Fruit fly (Drosophila melanogaster): ENCODE data around the gene CG14417.

Gene CG14417

DNA sequence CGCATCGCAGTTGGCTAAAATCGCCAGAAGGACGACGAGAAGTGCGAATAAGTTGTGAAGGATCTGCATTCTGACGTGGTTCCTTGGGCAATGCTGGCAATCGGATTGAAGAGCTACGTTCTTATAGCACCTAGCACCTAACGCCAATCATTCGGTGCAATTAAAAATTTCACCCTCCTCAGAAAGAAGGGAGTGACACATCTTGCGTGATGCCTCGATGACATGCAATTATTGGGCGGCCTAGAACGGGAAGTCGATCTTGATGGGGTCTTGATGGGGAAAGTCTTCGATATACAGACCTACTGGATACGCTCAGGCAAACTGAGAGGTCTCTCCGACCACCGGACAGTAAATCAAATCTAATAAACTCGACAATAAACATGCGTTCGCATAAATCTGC lies 3.6 kb downstream of the CG14417 start, which contains the start of gene CG14416:
TSS of gene CG14416 (minus strand) at position 101 of the 400 bp plus-strand sequence.
- TF ChIP-seq danr (GFP tag; IDR thresholded peaks at IDR 0.05) (no peak), CTCF (GFP tag; optimal IDR thresholded peaks at IDR 0.05) (no peak), eve (GFP tag; optimal IDR thresholded peaks at IDR 0.05) (no peak), CG2120 (GFP tag; optimal IDR thresholded peaks at IDR 0.05) (no peak), croc (GFP tag; conservative IDR thresholded peaks at IDR 0.05) (no peak), vfl (GFP tag; optimal IDR thresholded peaks at IDR 0.05) (no peak), al (GFP tag; IDR thresholded peaks at IDR 0.05) (no peak), disco-r (GFP tag; optimal IDR thresholded peaks at IDR 0.05) (no peak), CG11696 (GFP tag; IDR thresholded peaks at IDR 0.05) (no peak), HLH54F (GFP tag; optimal IDR thresholded peaks at IDR 0.05) (no peak), MBD-R2 (GFP tag; IDR thresholded peaks at IDR 0.05) (no peak)

DNA sequence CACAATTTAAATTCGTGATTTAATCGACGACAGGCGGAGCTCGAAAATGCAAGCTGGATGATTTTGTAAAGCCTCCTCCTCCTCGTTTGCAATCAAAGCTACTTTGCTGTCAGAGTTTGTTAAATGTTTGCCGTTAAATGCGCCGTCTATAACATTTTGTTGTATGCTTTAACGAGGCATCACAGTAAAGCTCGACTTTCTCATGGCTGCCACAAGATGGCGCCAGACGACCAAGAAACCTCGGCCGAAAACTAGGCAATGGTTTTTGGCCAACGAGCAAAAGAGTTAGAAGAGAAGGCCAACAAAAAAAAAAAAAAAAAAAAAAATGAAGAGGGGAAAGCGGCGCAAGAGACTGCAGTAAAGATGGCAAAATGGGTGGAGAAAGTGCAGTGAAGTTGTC lies 6.9 kb downstream of the CG14417 start:
- TF ChIP-seq CG17359 (tag; optimal IDR thresholded peaks at IDR 0.05) (peak; percentile 12), pita (GFP tag; optimal IDR thresholded peaks at IDR 0.05) (no peak), pan (optimal IDR thresholded peaks at IDR 0.05) (no peak), pan (GFP tag; optimal IDR thresholded peaks at IDR 0.05 in 1 of 2, IDR thresholded peaks at IDR 0.05 in 1 of 2) (no peak), CG10147 (GFP tag; optimal IDR thresholded peaks at IDR 0.05) (no peak), CG31441 (GFP tag; IDR thresholded peaks at IDR 0.05) (no peak), mirr (GFP tag; optimal IDR thresholded peaks at IDR 0.05) (no peak), zfh1 (GFP tag; IDR thresholded peaks at IDR 0.05) (no peak), her (GFP tag; optimal IDR thresholded peaks at IDR 0.05) (no peak), Poxn (GFP tag; IDR thresholded peaks at IDR 0.05) (no peak), CG5245 (GFP tag; optimal IDR thresholded peaks at IDR 0.05) (no peak), Dfd (GFP tag; optimal IDR thresholded peaks at IDR 0.05) (no peak), pb (GFP tag; optimal IDR thresholded peaks at IDR 0.05) (no peak), bcd (GFP tag; optimal IDR thresholded peaks at IDR 0.05) (no peak), tup (GFP tag; optimal IDR thresholded peaks at IDR 0.05) (no peak), Stat92E (GFP tag; optimal IDR thresholded peaks at IDR 0.05) (no peak), tll (GFP tag; optimal IDR thresholded peaks at IDR 0.05) (no peak), grau (tag; optimal IDR thresholded peaks at IDR 0.05) (peak; percentile 22), stwl (tag; optimal IDR thresholded peaks at IDR 0.05) (peak; percentile 4), gem (tag; optimal IDR thresholded peaks at IDR 0.05) (no peak), CTCF (GFP tag; optimal IDR thresholded peaks at IDR 0.05) (peak; percentile 89)

dm6 chrX:2860955-2861354 lies 15.4 kb downstream of the CG14417 start:
- TF ChIP-seq CG12659 (GFP tag; optimal IDR thresholded peaks at IDR 0.05) (peak; percentile 11), MBD-R2 (GFP tag; IDR thresholded peaks at IDR 0.05) (0 out of 2 replicates have a peak, but pooled peaks have one; percentile 17), pum (GFP tag; optimal IDR thresholded peaks at IDR 0.05) (no peak), eve (GFP tag; optimal IDR thresholded peaks at IDR 0.05) (no peak), yki (optimal IDR thresholded peaks at IDR 0.05) (no peak), cad (GFP tag; optimal IDR thresholded peaks at IDR 0.05) (no peak), nom (GFP tag; optimal IDR thresholded peaks at IDR 0.05) (no peak), E2f1 (GFP tag; IDR thresholded peaks at IDR 0.05) (peak; percentile 37), CG10366 (GFP tag; IDR thresholded peaks at IDR 0.05) (peak; percentile 42; the same call in 1 of the 2 replicates), CG10267 (tag; optimal IDR thresholded peaks at IDR 0.05) (no peak), CG8944 (GFP tag; optimal IDR thresholded peaks at IDR 0.05) (peak; percentile 31), CG16863 (GFP tag; optimal IDR thresholded peaks at IDR 0.05) (peak; percentile 24), tgo (GFP tag; IDR thresholded peaks at IDR 0.05) (0 out of 3 replicates have a peak, but pooled peaks have one; percentile 32), CG1603 (tag; optimal IDR thresholded peaks at IDR 0.05) (peak; percentile 38), shn (GFP tag; optimal IDR thresholded peaks at IDR 0.05) (no peak), exex (tag; optimal IDR thresholded peaks at IDR 0.05) (no peak), sna (GFP tag; IDR thresholded peaks at IDR 0.05; ENCODE audit: partially characterized antibody) (no peak), CG9437 (GFP tag; optimal IDR thresholded peaks at IDR 0.05) (no peak), Oli (tag; optimal IDR thresholded peaks at IDR 0.05) (peak; percentile 35), CG5953 (GFP tag; IDR thresholded peaks at IDR 0.05) (no peak), CG31388 (GFP tag; optimal IDR thresholded peaks at IDR 0.05) (no peak), B-H1 (GFP tag; IDR thresholded peaks at IDR 0.05) (no peak; the same call in 2 of the 3 replicates)
